Fruit fly (Drosophila melanogaster) whole organism, embryonic: Measurements from ENCODE around the gene Cyp1.
A peak's percentile ranks its signal among the peaks of the same experiment; 100 is the strongest.

Experiments used
- Antp ChIP-seq: fragments of 200-800 bp; sonication (Bioruptor generic); optimal IDR thresholded peaks from 3 replicates; lab custom pipeline; 2016; ENCODE audit warnings: missing biosample characterization, missing genetic modification characterization
- Atf-2 ChIP-seq: fragments of 200-800 bp; sonication (Bioruptor generic); optimal IDR thresholded peaks from 2 replicates; lab custom pipeline; 2016; ENCODE audit warnings: missing biosample characterization, missing genetic modification characterization
- Atf6 ChIP-seq: fragments of 200-800 bp; sonication (Bioruptor generic); IDR thresholded peaks from 2 replicates; pipeline ENCODE4 v1.3.6; 2022; ENCODE audit warnings: missing biosample characterization, missing genetic modification characterization
- CG10274 ChIP-seq: fragments of 200-800 bp; sonication (Bioruptor generic); optimal IDR thresholded peaks from 3 replicates; lab custom pipeline; 2017; ENCODE audit warnings: missing biosample characterization, mild to moderate bottlenecking, missing genetic modification characterization
- CG11085 ChIP-seq: fragments of 200-800 bp; sonication (Bioruptor generic); IDR thresholded peaks from 2 replicates; pipeline ENCODE4 v1.3.6; 2022; ENCODE audit warnings: missing biosample characterization, missing genetic modification characterization
- CG11093 ChIP-seq: fragments of 200-800 bp; sonication (Bioruptor generic); IDR thresholded peaks from 3 replicates; pipeline ENCODE4 v1.3.6; 2022; ENCODE audit warnings: missing biosample characterization, missing genetic modification characterization
- CG12236 ChIP-seq: fragments of 200-800 bp; sonication (Bioruptor generic); optimal IDR thresholded peaks from 2 replicates; lab custom pipeline; 2016; ENCODE audit warnings: missing biosample characterization, missing genetic modification characterization
- CG12744 ChIP-seq: fragments of 200-800 bp; sonication (Bioruptor generic); optimal IDR thresholded peaks from 2 replicates; lab custom pipeline; 2016; ENCODE audit warnings: missing biosample characterization, missing genetic modification characterization
- CG1529 ChIP-seq: fragments of 200-800 bp; sonication (Bioruptor generic); optimal IDR thresholded peaks from 3 replicates; lab custom pipeline; 2018; ENCODE audit warnings: missing biosample characterization, missing genetic modification characterization
- CG16779 ChIP-seq: fragments of 200-800 bp; sonication (Bioruptor generic); IDR thresholded peaks from 2 replicates; pipeline ENCODE4 v1.3.6; 2022; ENCODE audit warnings: missing biosample characterization, missing genetic modification characterization
- CG17328 ChIP-seq: fragments of 200-800 bp; sonication (Bioruptor generic); IDR thresholded peaks from 2 replicates; pipeline ENCODE4 v1.3.6; 2022; ENCODE audit warnings: missing biosample characterization, missing genetic modification characterization
- CG30431 ChIP-seq: fragments of 200-800 bp; sonication (Bioruptor generic); optimal IDR thresholded peaks from 2 replicates; lab custom pipeline; 2017; ENCODE audit warnings: missing biosample characterization, missing genetic modification characterization
- CG34422 ChIP-seq: fragments of 200-800 bp; sonication (Bioruptor generic); IDR thresholded peaks from 3 replicates; pipeline ENCODE4 v1.3.6; 2022; ENCODE audit warnings: missing biosample characterization, missing genetic modification characterization
- CG4707 ChIP-seq: fragments of 200-800 bp; sonication (Bioruptor generic); optimal IDR thresholded peaks from 2 replicates; lab custom pipeline; 2018; ENCODE audit warnings: missing biosample characterization, mild to moderate bottlenecking, missing genetic modification characterization, moderate library complexity
- CG4730 ChIP-seq: fragments of 200-800 bp; sonication (Bioruptor generic); IDR thresholded peaks from 2 replicates; pipeline ENCODE4 v1.3.6; 2022; ENCODE audit warnings: missing biosample characterization, missing genetic modification characterization
- CG7556 ChIP-seq: fragments of 200-800 bp; sonication (Bioruptor generic); optimal IDR thresholded peaks from 2 replicates; lab custom pipeline; 2017; ENCODE audit warnings: missing biosample characterization, mild to moderate bottlenecking, missing genetic modification characterization
- CG7745 ChIP-seq: fragments of 200-800 bp; sonication (Bioruptor generic); optimal IDR thresholded peaks from 2 replicates; lab custom pipeline; 2018; ENCODE audit warnings: missing biosample characterization, mild to moderate bottlenecking, missing genetic modification characterization, moderate library complexity
- CG7987 ChIP-seq: fragments of 200-800 bp; sonication (Bioruptor generic); optimal IDR thresholded peaks from 2 replicates; lab custom pipeline; 2018; ENCODE audit warnings: missing biosample characterization, mild to moderate bottlenecking, missing genetic modification characterization, moderate library complexity
- CG8388 ChIP-seq: fragments of 200-800 bp; sonication (Bioruptor generic); optimal IDR thresholded peaks from 2 replicates; lab custom pipeline; 2019; ENCODE audit warnings: missing biosample characterization, mild to moderate bottlenecking, missing genetic modification characterization, moderate library complexity
- CG8924 ChIP-seq: fragments of 200-800 bp; optimal IDR thresholded peaks from 3 replicates; lab custom pipeline; 2019; ENCODE audit warnings: missing biosample characterization, mild to moderate bottlenecking, missing genetic modification characterization, moderate library complexity
- D ChIP-seq, 2 experiments: fragments of 200-800 bp in 1 of 2; fragments of >200 bp in 1 of 2; sonication (Bioruptor generic) in 1 of 2; optimal IDR thresholded peaks; 2 replicates in 1 of 2; 3 replicates in 1 of 2; lab custom pipeline; 2017; ENCODE audit warnings: mild to moderate bottlenecking in 1 of 2, missing biosample characterization in 1 of 2, missing genetic modification characterization in 1 of 2, missing genetic modification reagents in 1 of 2
- Dip3 ChIP-seq: fragments of 200-800 bp; sonication (Bioruptor generic); optimal IDR thresholded peaks from 3 replicates; lab custom pipeline; 2016; ENCODE audit warnings: missing biosample characterization, missing genetic modification characterization
- Hmr ChIP-seq: fragments of 200-800 bp; sonication (Bioruptor generic); optimal IDR thresholded peaks from 3 replicates; lab custom pipeline; 2017; ENCODE audit warnings: mild to moderate bottlenecking, missing biosample characterization, missing genetic modification reagents, missing genetic modification characterization
- Jarid2 ChIP-seq: fragments of 200-800 bp; sonication (Bioruptor generic); optimal IDR thresholded peaks from 3 replicates; lab custom pipeline; 2017; ENCODE audit warnings: mild to moderate bottlenecking, missing biosample characterization, missing genetic modification reagents, missing genetic modification characterization
- Lhr ChIP-seq: fragments of 200-800 bp; sonication (Bioruptor generic); optimal IDR thresholded peaks from 3 replicates; lab custom pipeline; 2017; ENCODE audit warnings: mild to moderate bottlenecking, missing biosample characterization, missing genetic modification reagents, missing genetic modification characterization
- Mad ChIP-seq: fragments of 200-800 bp; sonication (Bioruptor generic); optimal IDR thresholded peaks from 2 replicates; lab custom pipeline; 2016; ENCODE audit warnings: missing biosample characterization, missing genetic modification characterization
- NFAT ChIP-seq: fragments of 200-800 bp; sonication (Bioruptor generic); IDR thresholded peaks from 2 replicates; pipeline ENCODE4 v1.3.6; 2022; ENCODE audit warnings: missing biosample characterization, missing genetic modification characterization
- NK7.1 ChIP-seq: fragments of 200-800 bp; sonication (Bioruptor generic); optimal IDR thresholded peaks from 3 replicates; lab custom pipeline; 2016; ENCODE audit warnings: missing biosample characterization, missing genetic modification characterization
- Oli ChIP-seq: fragments of 200-800 bp; sonication (Bioruptor generic); optimal IDR thresholded peaks from 2 replicates; lab custom pipeline; 2018; ENCODE audit warnings: missing biosample characterization, mild to moderate bottlenecking, missing genetic modification characterization, moderate library complexity
- Scr ChIP-seq: fragments of 200-800 bp; sonication (Bioruptor generic); IDR thresholded peaks from 2 replicates; pipeline ENCODE4 v1.3.6; 2022; ENCODE audit warnings: missing biosample characterization, missing genetic modification characterization; ENCODE audit not compliant: partially characterized antibody
- Xbp1 ChIP-seq: fragments of 200-800 bp; sonication (Bioruptor generic); optimal IDR thresholded peaks from 3 replicates; lab custom pipeline; 2016; ENCODE audit warnings: missing biosample characterization, mild to moderate bottlenecking, missing genetic modification characterization
- ash1 ChIP-seq: fragments of 200-800 bp; sonication (Bioruptor generic); optimal IDR thresholded peaks from 2 replicates; lab custom pipeline; 2018; ENCODE audit warnings: missing biosample characterization, mild to moderate bottlenecking, missing genetic modification characterization
- cato ChIP-seq: fragments of 200-800 bp; sonication (Bioruptor generic); optimal IDR thresholded peaks from 2 replicates; lab custom pipeline; 2016; ENCODE audit warnings: missing biosample characterization, missing genetic modification characterization, borderline replicate concordance
- caup ChIP-seq: fragments of 200-800 bp; sonication (Bioruptor generic); optimal IDR thresholded peaks from 3 replicates; lab custom pipeline; 2017; ENCODE audit warnings: missing biosample characterization, mild to moderate bottlenecking, missing genetic modification characterization, moderate library complexity; ENCODE audit not compliant: severe bottlenecking
- dysf ChIP-seq: fragments of 200-800 bp; sonication (Bioruptor generic); IDR thresholded peaks from 3 replicates; pipeline ENCODE4 v1.3.6; 2022; ENCODE audit warnings: missing biosample characterization, missing genetic modification characterization
- emc ChIP-seq: fragments of 200-800 bp; sonication (Bioruptor generic); optimal IDR thresholded peaks from 2 replicates; lab custom pipeline; 2016; ENCODE audit warnings: missing biosample characterization, missing genetic modification characterization
- gfzf ChIP-seq: fragments of 200-800 bp; sonication (Bioruptor generic); optimal IDR thresholded peaks from 2 replicates; lab custom pipeline; 2016; ENCODE audit warnings: missing biosample characterization, mild to moderate bottlenecking, missing genetic modification characterization, moderate library complexity
- gro ChIP-seq: fragments of 200-800 bp; sonication (Bioruptor generic); optimal IDR thresholded peaks from 2 replicates; lab custom pipeline; 2016; ENCODE audit warnings: missing biosample characterization, missing genetic modification characterization
- ind ChIP-seq: fragments of 200-800 bp; sonication (Bioruptor generic); optimal IDR thresholded peaks from 3 replicates; lab custom pipeline; 2016; ENCODE audit warnings: missing biosample characterization, missing genetic modification characterization
- knrl ChIP-seq: fragments of 200-800 bp; sonication (Bioruptor generic); IDR thresholded peaks from 3 replicates; pipeline ENCODE4 v1.3.6; 2022; ENCODE audit warnings: missing biosample characterization, missing genetic modification characterization; ENCODE audit not compliant: partially characterized antibody
- lab ChIP-seq: fragments of 200-800 bp; sonication (Bioruptor generic); optimal IDR thresholded peaks from 3 replicates; lab custom pipeline; 2017; ENCODE audit warnings: missing biosample characterization, missing genetic modification characterization, mild to moderate bottlenecking, moderate library complexity, missing genetic modification reagents
- luna ChIP-seq: fragments of 200-800 bp; sonication (Bioruptor generic); optimal IDR thresholded peaks from 2 replicates; lab custom pipeline; 2016; ENCODE audit warnings: missing biosample characterization, missing genetic modification characterization
- repo ChIP-seq: fragments of 200-800 bp; sonication (Bioruptor generic); optimal IDR thresholded peaks from 2 replicates; lab custom pipeline; 2016; ENCODE audit warnings: missing biosample characterization, missing genetic modification characterization
- sim ChIP-seq: fragments of 200-800 bp; sonication (Bioruptor generic); IDR thresholded peaks from 2 replicates; pipeline ENCODE4 v1.3.6; 2022; ENCODE audit warnings: missing biosample characterization, missing genetic modification characterization
- slp2 ChIP-seq: fragments of 200-800 bp; sonication (Bioruptor generic); optimal IDR thresholded peaks from 2 replicates; lab custom pipeline; 2016; ENCODE audit warnings: missing biosample characterization, missing genetic modification characterization
- sug ChIP-seq: fragments of 200-800 bp; optimal IDR thresholded peaks from 2 replicates; lab custom pipeline; 2019; ENCODE audit warnings: missing biosample characterization, mild to moderate bottlenecking, missing genetic modification characterization, moderate library complexity
- zen ChIP-seq: fragments of 200-800 bp; sonication (Bioruptor generic); optimal IDR thresholded peaks from 3 replicates; lab custom pipeline; 2018; ENCODE audit warnings: missing biosample characterization, mild to moderate bottlenecking, missing genetic modification characterization, moderate library complexity
- zf30C ChIP-seq: fragments of 200-800 bp; sonication (Bioruptor generic); optimal IDR thresholded peaks from 3 replicates; lab custom pipeline; 2018; ENCODE audit warnings: missing biosample characterization, mild to moderate bottlenecking, missing genetic modification characterization
- zfh2 ChIP-seq: fragments of 200-800 bp; sonication (Bioruptor generic); optimal IDR thresholded peaks from 2 replicates; lab custom pipeline; 2016; ENCODE audit warnings: missing biosample characterization, missing genetic modification characterization

The Cyp1 gene

dm6 chrX:16313078-16313875 lies 6.9 kb downstream of the Cyp1 start, which contains the start of the genes CG9915 and SWIP (continued):
- TF ChIP-seq lab (GFP tag; lab: Kevin White, UChicago) = no peak
- TF ChIP-seq CG16779 = no peak
- TF ChIP-seq Hmr (GFP tag; lab: Kevin White, UChicago) = no peak
- TF ChIP-seq CG8388 (GFP tag; lab: Kevin White, UChicago) = no peak
- no peak for TF ChIP-seq Atf-2 (GFP tag; lab: Kevin White, UChicago)
- no peak for TF ChIP-seq CG4730 (GFP tag; lab: Robert Waterston, UW)
- TF ChIP-seq caup = no peak
- no peak for TF ChIP-seq NK7.1 (GFP tag; lab: Kevin White, UChicago)
- TF ChIP-seq repo (GFP tag; lab: Kevin White, UChicago) = no peak
- TF ChIP-seq CG11093 = no peak
- no peak for TF ChIP-seq CG7556 (GFP tag; lab: Kevin White, UChicago)
- TF ChIP-seq CG10274 = no peak
- peak; percentile 16 for TF ChIP-seq Xbp1
- no peak for TF ChIP-seq sug (tag; lab: Kevin White, UChicago)
- TF ChIP-seq Antp (GFP tag; lab: Kevin White, UChicago) = no peak
- TF ChIP-seq gfzf = no peak
- no peak for TF ChIP-seq dysf
- no peak for TF ChIP-seq CG7745 (tag; lab: Kevin White, UChicago)
- no peak for TF ChIP-seq NFAT (GFP tag; lab: Robert Waterston, UW)
- peak; percentile 60 for TF ChIP-seq Scr (GFP tag; lab: Robert Waterston, UW)
- no peak for TF ChIP-seq Mad (GFP tag; lab: Kevin White, UChicago)
- TF ChIP-seq CG8924 (tag; lab: Kevin White, UChicago) = peak; percentile 33
- TF ChIP-seq ash1 (GFP tag; lab: Kevin White, UChicago) = no peak
- TF ChIP-seq emc (GFP tag; lab: Kevin White, UChicago) = no peak
- no peak for TF ChIP-seq Atf6 (GFP tag; lab: Robert Waterston, UW)
- no peak for TF ChIP-seq CG11085 (GFP tag; lab: Robert Waterston, UW)
- no peak for TF ChIP-seq D (optimal IDR thresholded peaks at IDR 0.05; lab: Kevin White, UChicago)
- TF ChIP-seq D (GFP tag; optimal IDR thresholded peaks at IDR 0.05; lab: Kevin White, UChicago) = no peak
- no peak for TF ChIP-seq luna
- TF ChIP-seq cato = no peak
- no peak for TF ChIP-seq CG17328 (GFP tag; lab: Robert Waterston, UW)
- no peak for TF ChIP-seq Lhr (GFP tag; lab: Kevin White, UChicago)
- no peak for TF ChIP-seq CG12744 (GFP tag; lab: Kevin White, UChicago)
- TF ChIP-seq Jarid2 (GFP tag; lab: Kevin White, UChicago) = no peak
- TF ChIP-seq zen (tag; lab: Kevin White, UChicago) = peak; percentile 31
- TF ChIP-seq CG34422 (GFP tag; lab: Robert Waterston, UW) = no peak
- TF ChIP-seq CG12236 = no peak
- TF ChIP-seq CG4707 = no peak
- TF ChIP-seq zfh2 = no peak
- peak; percentile 2 for TF ChIP-seq gro (GFP tag; lab: Kevin White, UChicago)
- no peak for TF ChIP-seq Oli (tag; lab: Kevin White, UChicago)
- no peak for TF ChIP-seq ind (GFP tag; lab: Kevin White, UChicago)
- no peak for TF ChIP-seq slp2
- no peak for TF ChIP-seq Dip3 (GFP tag; lab: Kevin White, UChicago)
- TF ChIP-seq CG30431 = no peak
- TF ChIP-seq CG1529 (GFP tag; lab: Kevin White, UChicago) = no peak
- TF ChIP-seq sim = no peak
- TF ChIP-seq knrl (GFP tag; lab: Robert Waterston, UW) = peak; percentile 12; the same call in 1 of the 3 replicates
- no peak for TF ChIP-seq zf30C
- TF ChIP-seq CG7987 (GFP tag; lab: Kevin White, UChicago) = no peak
